Worm (Caenorhabditis elegans): ENCODE results near the gene rsd-2.

ce11 chrIV:13474132-13474531 is 65.9 kb downstream of the rsd-2 start, which contains the start of gene Y38H8A.2:
- no peak for TF ChIP-seq C08G9.2 (tag; optimal IDR thresholded peaks at IDR 0.05)
- no peak for TF ChIP-seq ceh-19 (GFP tag; optimal IDR thresholded peaks at IDR 0.05)
- TF ChIP-seq ceh-24 (tag; optimal IDR thresholded peaks at IDR 0.05), result no peak
- TF ChIP-seq ceh-6 (GFP tag; optimal IDR thresholded peaks at IDR 0.05), result no peak

Data from whole organism, late embryonic.